Worm (Caenorhabditis elegans) whole organism, young adult: Measurements from ENCODE around the gene mnr-1.

Experiments
- F55B11.4 ChIP-seq: sonication (generic microtip); optimal IDR thresholded peaks from 2 replicates; lab custom pipeline; 2016; ENCODE audit warnings: missing compliant biosample characterization, missing genetic modification characterization, borderline replicate concordance; ENCODE audit not compliant: insufficient read depth
- F57C9.4 ChIP-seq: sonication (generic microtip); optimal IDR thresholded peaks from 2 replicates; lab custom pipeline; 2017; ENCODE audit warnings: mild to moderate bottlenecking, missing genetic modification characterization, missing compliant biosample characterization
- Y67H2A.10 ChIP-seq: fragments of 200-800 bp; sonication (Bioruptor generic); conservative IDR thresholded peaks from 2 replicates; pipeline ENCODE4 v1.3.6; 2022; ENCODE audit warnings: missing genetic modification reagents, missing genetic modification characterization, missing compliant biosample characterization
- Y79H2A.3 ChIP-seq: fragments of 200-800 bp; sonication (Bioruptor generic); conservative IDR thresholded peaks from 2 replicates; pipeline ENCODE4 v1.3.6; 2022; ENCODE audit warnings: missing genetic modification reagents, missing genetic modification characterization, missing compliant biosample characterization
- ama-1 ChIP-seq, 3 experiments: fragments of 150-350 bp in 1 of 3; sonication (generic microtip) in 2 of 3; optimal IDR thresholded peaks; 2 replicates each; lab custom pipeline; 2014 to 2018; ENCODE audit warnings: missing biosample characterization in 2 of 3, missing genetic modification characterization in 2 of 3, missing genetic modification reagents in 2 of 3
- atf-7 ChIP-seq: sonication (generic microtip); optimal IDR thresholded peaks from 2 replicates; lab custom pipeline; 2017; ENCODE audit warnings: mild to moderate bottlenecking, missing genetic modification characterization, missing compliant biosample characterization
- attf-3 ChIP-seq: fragments of 200-800 bp; sonication (Bioruptor generic); conservative IDR thresholded peaks from 2 replicates; pipeline ENCODE4 v1.3.6; 2022; ENCODE audit warnings: missing genetic modification reagents, missing genetic modification characterization, missing compliant biosample characterization
- ceh-79 ChIP-seq: sonication (generic microtip); optimal IDR thresholded peaks from 2 replicates; lab custom pipeline; 2017; ENCODE audit warnings: mild to moderate bottlenecking, missing genetic modification characterization, missing compliant biosample characterization
- ceh-91 ChIP-seq: fragments of 200-800 bp; sonication (Bioruptor generic); IDR thresholded peaks from 2 replicates; pipeline ENCODE4 v1.3.6; 2022; ENCODE audit warnings: missing genetic modification reagents, missing genetic modification characterization, missing compliant biosample characterization
- dox-1 ChIP-seq: fragments of 200-800 bp; sonication (Bioruptor generic); IDR thresholded peaks from 2 replicates; pipeline ENCODE4 v1.3.6; 2022; ENCODE audit warnings: missing genetic modification reagents, missing genetic modification characterization, missing compliant biosample characterization
- lsy-27 ChIP-seq: sonication (generic microtip); optimal IDR thresholded peaks from 2 replicates; lab custom pipeline; 2017; ENCODE audit warnings: missing genetic modification characterization, mild to moderate bottlenecking, missing compliant biosample characterization, antibody characterized with exemption, missing genotype, borderline replicate concordance; ENCODE audit not compliant: insufficient read depth
- mes-4 ChIP-seq: sonication (generic microtip); optimal IDR thresholded peaks from 2 replicates; lab custom pipeline; 2016; ENCODE audit warnings: missing genotype, missing genetic modification characterization, missing compliant biosample characterization
- nfya-1 ChIP-seq: sonication (generic microtip); optimal IDR thresholded peaks from 2 replicates; lab custom pipeline; 2017; ENCODE audit warnings: antibody characterized with exemption, missing compliant biosample characterization, missing genetic modification characterization, borderline replicate concordance; ENCODE audit not compliant: insufficient read depth
- ztf-18 ChIP-seq: sonication (generic microtip); optimal IDR thresholded peaks from 2 replicates; lab custom pipeline; 2016; ENCODE audit warnings: missing genotype, mild to moderate bottlenecking, missing genetic modification characterization, missing compliant biosample characterization

- TF ChIP-seq ama-1 (optimal IDR thresholded peaks at IDR 0.05; lab: Kevin White, UChicago) (no peak), ama-1 (GFP tag; optimal IDR thresholded peaks at IDR 0.05; lab: Kevin White, UChicago) (no peak), dox-1 (no peak), Y67H2A.10 (GFP tag; lab: Robert Waterston, UW) (no peak), F57C9.4 (no peak), F55B11.4 (tag; lab: Kevin White, UChicago) (no peak), mes-4 (tag; lab: Kevin White, UChicago) (no peak), ztf-18 (no peak), lsy-27 (no peak), ceh-79 (tag; lab: Kevin White, UChicago) (no peak), nfya-1 (tag; lab: Kevin White, UChicago) (no peak), attf-3 (GFP tag; lab: Robert Waterston, UW) (no peak), Y79H2A.3 (GFP tag; lab: Robert Waterston, UW) (no peak), atf-7 (no peak), ceh-91 (GFP tag; lab: Robert Waterston, UW) (no peak)
Observed at ce11 chrV:20638344-20638743, 16.1 kb upstream of the mnr-1 start, which contains the start of gene Y44A6B.3.
